Worm (Caenorhabditis elegans) whole organism, late embryonic: ENCODE data around the gene T25E4.2.

ENCODE experiments used
- C08G9.2 ChIP-seq: sonication (generic microtip); optimal IDR thresholded peaks from 2 replicates; lab custom pipeline; 2016; ENCODE audit warnings: mild to moderate bottlenecking, missing genetic modification characterization, moderate library complexity, missing compliant biosample characterization
- ahr-1 ChIP-seq: sonication (generic microtip); optimal IDR thresholded peaks from 2 replicates; lab custom pipeline; 2016; ENCODE audit warnings: missing genetic modification characterization, missing compliant biosample characterization
- ama-1 ChIP-seq: fragments of 150-350 bp; optimal IDR thresholded peaks from 2 replicates; lab custom pipeline; 2014
- ceh-31 ChIP-seq: sonication (generic microtip); optimal IDR thresholded peaks from 2 replicates; lab custom pipeline; 2016; ENCODE audit warnings: missing genetic modification characterization, missing compliant biosample characterization
- dmd-4 ChIP-seq: sonication (generic microtip); optimal IDR thresholded peaks from 2 replicates; lab custom pipeline; 2016; ENCODE audit warnings: borderline replicate concordance, missing genetic modification characterization, missing compliant biosample characterization
- dve-1 ChIP-seq: sonication (generic microtip); optimal IDR thresholded peaks from 2 replicates; lab custom pipeline; 2017; ENCODE audit warnings: antibody characterized with exemption, mild to moderate bottlenecking, missing genetic modification characterization, missing compliant biosample characterization
- elt-2 ChIP-seq: sonication (generic microtip); optimal IDR thresholded peaks from 2 replicates; lab custom pipeline; 2016; ENCODE audit warnings: missing genetic modification reagents, missing genetic modification characterization, missing compliant biosample characterization
- hlh-30 ChIP-seq: sonication (generic microtip); optimal IDR thresholded peaks from 2 replicates; lab custom pipeline; 2017; ENCODE audit warnings: antibody characterized with exemption, missing genetic modification characterization, missing compliant biosample characterization; ENCODE audit not compliant: insufficient read depth
- lin-11 ChIP-seq: fragments of 200-800 bp; sonication (Bioruptor generic); optimal IDR thresholded peaks from 2 replicates; lab custom pipeline; 2018; ENCODE audit warnings: mild to moderate bottlenecking, missing genetic modification characterization, missing compliant biosample characterization
- nfya-1 ChIP-seq: sonication (generic microtip); optimal IDR thresholded peaks from 2 replicates; lab custom pipeline; 2017; ENCODE audit warnings: missing genetic modification characterization, mild to moderate bottlenecking, missing compliant biosample characterization, antibody characterized with exemption, moderate library complexity
- sox-2 ChIP-seq: fragments of 200-800 bp; sonication (Bioruptor generic); IDR thresholded peaks from 2 replicates; pipeline ENCODE4 v1.3.6; 2022; ENCODE audit warnings: missing genetic modification reagents, missing genetic modification characterization, missing compliant biosample characterization
- syd-9 ChIP-seq: sonication (generic microtip); optimal IDR thresholded peaks from 2 replicates; lab custom pipeline; 2016; ENCODE audit warnings: mild to moderate bottlenecking, missing genetic modification characterization, moderate library complexity, missing compliant biosample characterization
- unc-55 ChIP-seq: sonication (generic microtip); optimal IDR thresholded peaks from 2 replicates; lab custom pipeline; 2017; ENCODE audit warnings: missing biosample characterization, missing genetic modification reagents, missing genetic modification characterization
- unc-86 ChIP-seq: sonication (generic microtip); optimal IDR thresholded peaks from 2 replicates; lab custom pipeline; 2016; ENCODE audit warnings: missing genetic modification characterization, missing compliant biosample characterization

ce11 chrII:5587794-5588193 is 5.6 kb upstream of the T25E4.2 start:
- TF ChIP-seq syd-9 (tag; lab: Kevin White, UChicago) (no peak), unc-55 (no peak), dmd-4 (tag; lab: Kevin White, UChicago) (no peak), hlh-30 (no peak), unc-86 (no peak), nfya-1 (no peak), ceh-31 (tag; lab: Kevin White, UChicago) (no peak), lin-11 (tag; lab: Kevin White, UChicago) (no peak), ahr-1 (no peak), elt-2 (tag; lab: Kevin White, UChicago) (no peak), dve-1 (tag; lab: Kevin White, UChicago) (no peak), sox-2 (GFP tag; lab: Robert Waterston, UW) (no peak), C08G9.2 (tag; lab: Kevin White, UChicago) (no peak), ama-1 (lab: Kevin White, UChicago) (no peak)
